Fruit fly (Drosophila melanogaster) whole organism, prepupa: Measurements from ENCODE around the gene nenya.

ENCODE experiments used
- CG11902 ChIP-seq: fragments of 200-800 bp; sonication (Bioruptor generic); optimal IDR thresholded peaks from 3 replicates; lab custom pipeline; 2016; ENCODE audit warnings: missing biosample characterization, missing genetic modification characterization
- CG15336 ChIP-seq: fragments of 200-800 bp; sonication (Bioruptor generic); IDR thresholded peaks from 2 replicates; pipeline ENCODE4 v1.3.6; 2022; ENCODE audit warnings: missing biosample characterization, missing genetic modification characterization
- CG1621 ChIP-seq: fragments of 200-800 bp; sonication (Bioruptor generic); optimal IDR thresholded peaks from 3 replicates; lab custom pipeline; 2018; ENCODE audit warnings: missing biosample characterization, mild to moderate bottlenecking, missing genetic modification characterization
- CG31627 ChIP-seq: fragments of 200-800 bp; sonication (Bioruptor generic); optimal IDR thresholded peaks from 3 replicates; lab custom pipeline; 2016; ENCODE audit warnings: missing biosample characterization, missing genetic modification characterization
- CG32006 ChIP-seq: fragments of 200-800 bp; sonication (Bioruptor generic); optimal IDR thresholded peaks from 3 replicates; lab custom pipeline; 2017; ENCODE audit warnings: missing biosample characterization, mild to moderate bottlenecking, missing genetic modification characterization
- CG34406 ChIP-seq: fragments of 200-800 bp; sonication (Bioruptor generic); optimal IDR thresholded peaks from 3 replicates; lab custom pipeline; 2016; ENCODE audit warnings: missing biosample characterization, missing genetic modification characterization
- CG3919 ChIP-seq: fragments of 200-800 bp; sonication (Bioruptor generic); optimal IDR thresholded peaks from 3 replicates; lab custom pipeline; 2016; ENCODE audit warnings: missing biosample characterization, missing genetic modification characterization
- CG4318 ChIP-seq: fragments of 200-800 bp; sonication (Bioruptor generic); optimal IDR thresholded peaks from 3 replicates; lab custom pipeline; 2017; ENCODE audit warnings: missing biosample characterization, mild to moderate bottlenecking, missing genetic modification characterization
- CG6854 ChIP-seq: fragments of 200-800 bp; sonication (Bioruptor generic); optimal IDR thresholded peaks from 2 replicates; lab custom pipeline; 2017; ENCODE audit warnings: missing biosample characterization, mild to moderate bottlenecking, missing genetic modification characterization
- CG7368 ChIP-seq: fragments of 200-800 bp; sonication (Bioruptor generic); optimal IDR thresholded peaks from 3 replicates; lab custom pipeline; 2016; ENCODE audit warnings: missing biosample characterization, missing genetic modification characterization
- CG8119 ChIP-seq: fragments of 200-800 bp; sonication (Bioruptor generic); IDR thresholded peaks from 3 replicates; pipeline ENCODE4 v1.3.6; 2022; ENCODE audit warnings: missing biosample characterization, missing genetic modification characterization
- CG8632 ChIP-seq: fragments of 200-800 bp; sonication (Bioruptor generic); optimal IDR thresholded peaks from 3 replicates; lab custom pipeline; 2016; ENCODE audit warnings: missing biosample characterization, missing genetic modification characterization
- CG9139 ChIP-seq: fragments of 200-800 bp; sonication (Bioruptor generic); optimal IDR thresholded peaks from 3 replicates; lab custom pipeline; 2017; ENCODE audit warnings: missing biosample characterization, mild to moderate bottlenecking, missing genetic modification characterization
- Eip78C ChIP-seq: fragments of 200-800 bp; sonication (Bioruptor generic); peaks from one replicate; lab custom pipeline; 2016; ENCODE audit warnings: missing biosample characterization, missing genetic modification characterization
- Eip93F ChIP-seq: fragments of 200-800 bp; sonication (Bioruptor generic); optimal IDR thresholded peaks from 2 replicates; lab custom pipeline; 2016; ENCODE audit warnings: missing biosample characterization, mild to moderate bottlenecking, missing genetic modification characterization
- Ets21C ChIP-seq: fragments of 200-800 bp; sonication (Bioruptor generic); optimal IDR thresholded peaks from 3 replicates; lab custom pipeline; 2016; ENCODE audit warnings: missing biosample characterization, missing genetic modification characterization
- Ets96B ChIP-seq: fragments of 200-800 bp; optimal IDR thresholded peaks from 2 replicates; lab custom pipeline; 2019; ENCODE audit warnings: missing biosample characterization, mild to moderate bottlenecking, missing genetic modification characterization, moderate library complexity
- Gug ChIP-seq: fragments of 200-800 bp; sonication (Bioruptor generic); IDR thresholded peaks from 2 replicates; pipeline ENCODE4 v1.3.6; 2022; ENCODE audit warnings: missing biosample characterization, missing genetic modification characterization
- Hr38 ChIP-seq: sonication (Bioruptor generic); optimal IDR thresholded peaks from 2 replicates; lab custom pipeline; 2016; ENCODE audit warnings: missing biosample characterization, missing genetic modification characterization
- Hr39 ChIP-seq: fragments of 200-800 bp; sonication (Bioruptor generic); optimal IDR thresholded peaks from 2 replicates; lab custom pipeline; 2016; ENCODE audit warnings: missing biosample characterization, missing genetic modification characterization
- Hr4 ChIP-seq: fragments of 200-800 bp; sonication (Bioruptor generic); optimal IDR thresholded peaks from 3 replicates; lab custom pipeline; 2016; ENCODE audit warnings: missing biosample characterization, missing genetic modification characterization
- Lpt ChIP-seq: fragments of 200-800 bp; sonication (Bioruptor generic); optimal IDR thresholded peaks from 3 replicates; lab custom pipeline; 2016; ENCODE audit warnings: missing biosample characterization, missing genetic modification characterization
- Met ChIP-seq: fragments of 200-800 bp; sonication (Bioruptor generic); optimal IDR thresholded peaks from 3 replicates; lab custom pipeline; 2016; ENCODE audit warnings: missing biosample characterization, missing genetic modification characterization
- Smox ChIP-seq: fragments of 200-800 bp; sonication (Bioruptor generic); optimal IDR thresholded peaks from 3 replicates; lab custom pipeline; 2016; ENCODE audit warnings: missing biosample characterization, missing genetic modification characterization
- Sox102F ChIP-seq: fragments of 200-800 bp; sonication (Bioruptor generic); optimal IDR thresholded peaks from 2 replicates; lab custom pipeline; 2016; ENCODE audit warnings: missing biosample characterization, mild to moderate bottlenecking, missing genetic modification characterization
- Sox15 ChIP-seq: fragments of 200-800 bp; sonication (Bioruptor generic); optimal IDR thresholded peaks from 3 replicates; lab custom pipeline; 2016; ENCODE audit warnings: missing biosample characterization, missing genetic modification characterization
- achi ChIP-seq: fragments of 200-800 bp; sonication (Bioruptor generic); optimal IDR thresholded peaks from 3 replicates; lab custom pipeline; 2016; ENCODE audit warnings: missing biosample characterization, missing genetic modification characterization
- acj6 ChIP-seq: fragments of 200-800 bp; sonication (Bioruptor generic); optimal IDR thresholded peaks from 3 replicates; lab custom pipeline; 2016; ENCODE audit warnings: missing biosample characterization, missing genetic modification characterization
- cyc ChIP-seq: fragments of 200-800 bp; sonication (Bioruptor generic); optimal IDR thresholded peaks from 3 replicates; lab custom pipeline; 2016; ENCODE audit warnings: missing biosample characterization, missing genetic modification characterization
- dac ChIP-seq: fragments of 200-800 bp; sonication (Bioruptor generic); optimal IDR thresholded peaks from 2 replicates; lab custom pipeline; 2017; ENCODE audit warnings: missing biosample characterization, mild to moderate bottlenecking, missing genetic modification characterization
- eg ChIP-seq: fragments of 200-800 bp; sonication (Bioruptor generic); IDR thresholded peaks from 3 replicates; pipeline ENCODE4 v1.3.6; 2022; ENCODE audit warnings: missing biosample characterization, missing genetic modification characterization
- esn ChIP-seq: fragments of 200-800 bp; sonication (Bioruptor generic); optimal IDR thresholded peaks from 2 replicates; lab custom pipeline; 2016; ENCODE audit warnings: missing biosample characterization, mild to moderate bottlenecking, missing genetic modification characterization, moderate library complexity
- fkh ChIP-seq: fragments of 200-800 bp; sonication (Bioruptor generic); optimal IDR thresholded peaks from 3 replicates; lab custom pipeline; 2017; ENCODE audit warnings: missing biosample characterization, mild to moderate bottlenecking, missing genetic modification characterization, moderate library complexity
- net ChIP-seq: fragments of 200-800 bp; sonication (Bioruptor generic); optimal IDR thresholded peaks from 3 replicates; lab custom pipeline; 2016; ENCODE audit warnings: missing biosample characterization, missing genetic modification characterization
- pdm3 ChIP-seq: fragments of 200-800 bp; sonication (Bioruptor generic); optimal IDR thresholded peaks from 3 replicates; lab custom pipeline; 2016; ENCODE audit warnings: missing biosample characterization, missing genetic modification characterization
- salr ChIP-seq, 2 experiments: fragments of 200-800 bp; sonication (Bioruptor generic); optimal IDR thresholded peaks; 3 replicates each; lab custom pipeline; 2016 to 2018; ENCODE audit warnings: missing biosample characterization in 2 of 2, missing genetic modification characterization in 2 of 2, mild to moderate bottlenecking in 1 of 2
- svp ChIP-seq: fragments of 200-800 bp; sonication (Bioruptor generic); peaks from one replicate; lab custom pipeline; 2016; ENCODE audit warnings: missing biosample characterization, missing genetic modification characterization
- topi ChIP-seq: fragments of 200-800 bp; sonication (Bioruptor generic); optimal IDR thresholded peaks from 3 replicates; lab custom pipeline; 2016; ENCODE audit warnings: missing biosample characterization, missing genetic modification characterization
- vri ChIP-seq: fragments of 200-800 bp; sonication (Bioruptor generic); optimal IDR thresholded peaks from 3 replicates; lab custom pipeline; 2016; ENCODE audit warnings: missing biosample characterization, mild to moderate bottlenecking, missing genetic modification characterization

nenya gene

DNA sequence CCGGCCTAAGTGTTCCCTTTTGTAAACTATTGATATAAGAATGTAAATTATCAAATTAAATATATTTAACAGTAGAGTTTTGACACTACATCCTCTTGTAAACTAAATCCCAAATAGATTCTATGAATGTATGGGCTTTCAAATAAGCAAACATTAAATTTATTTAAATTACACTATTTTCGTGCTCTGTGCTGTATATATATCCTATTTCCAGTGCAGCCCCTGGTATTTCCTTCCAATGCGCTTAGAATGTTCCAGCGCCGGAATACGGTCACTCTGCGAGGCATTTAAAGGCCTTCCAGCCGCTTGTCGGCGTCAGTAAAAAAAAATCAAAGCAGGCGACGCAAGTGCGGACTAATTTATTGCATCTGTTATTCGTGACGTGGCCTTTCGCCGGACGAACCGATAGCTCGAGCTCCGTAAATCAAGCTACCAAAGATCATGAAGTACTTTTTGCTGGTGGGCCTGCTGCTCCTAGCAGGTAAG, 20.5 kb upstream of the nenya start, which contains the start of gene Gp93 (continued):
- peak; percentile 51; the same call in 1 of the 2 replicates for TF ChIP-seq CG15336 (GFP tag; lab: Robert Waterston, UW)
- TF ChIP-seq svp (GFP tag; lab: Kevin White, UChicago), result peak; percentile 79
- TF ChIP-seq CG8119 (GFP tag; lab: Robert Waterston, UW), result peak; percentile 64; the same call in 2 of the 3 replicates
- TF ChIP-seq esn (GFP tag; lab: Kevin White, UChicago), result peak; percentile 74
- peak; percentile 16 for TF ChIP-seq Lpt (GFP tag; lab: Kevin White, UChicago)
- no peak for TF ChIP-seq CG7368 (GFP tag; lab: Kevin White, UChicago)
- TF ChIP-seq achi (GFP tag; lab: Kevin White, UChicago), result no peak
- no peak for TF ChIP-seq Ets21C (GFP tag; lab: Kevin White, UChicago)
- no peak for TF ChIP-seq Sox102F (GFP tag; lab: Kevin White, UChicago)
- no peak for TF ChIP-seq Hr38 (GFP tag; lab: Kevin White, UChicago)
- TF ChIP-seq CG9139 (GFP tag; lab: Kevin White, UChicago), result no peak
- no peak for TF ChIP-seq Hr4 (GFP tag; lab: Kevin White, UChicago)
- no peak for TF ChIP-seq CG1621 (tag; lab: Kevin White, UChicago)
- peak; percentile 65 for TF ChIP-seq CG32006 (GFP tag; lab: Kevin White, UChicago)
- TF ChIP-seq Ets96B (tag; lab: Kevin White, UChicago), result peak; percentile 51
- no peak for TF ChIP-seq pdm3

DNA sequence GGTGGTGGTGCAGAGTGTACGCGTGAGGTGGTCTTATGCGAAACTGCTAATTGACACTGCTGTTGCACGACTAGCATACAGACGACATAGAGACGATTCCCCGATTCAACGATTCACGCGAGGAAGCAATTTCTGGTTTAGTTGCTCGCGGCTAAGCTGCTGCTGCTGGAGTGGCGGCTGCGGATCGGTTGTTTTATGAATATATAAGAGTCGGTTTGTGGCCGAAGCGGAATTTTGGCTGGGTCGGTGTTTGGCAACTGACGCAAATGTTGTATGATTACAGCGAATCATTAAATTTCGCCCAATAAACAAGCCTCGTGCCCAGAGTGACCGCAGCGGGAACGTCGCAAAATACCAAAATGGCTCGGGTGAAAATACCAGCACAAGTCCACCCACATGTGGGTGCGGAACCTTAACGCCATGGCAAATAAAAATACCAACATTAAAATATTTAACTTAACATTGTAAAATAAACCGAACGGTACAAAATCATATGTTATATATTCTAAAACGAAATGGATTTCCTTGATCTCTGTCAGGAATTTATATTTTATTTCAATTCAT, 19.8 kb upstream of the nenya start, which contains the start of gene mfrn:
TSS of gene mfrn (minus strand) at position 340 of the 564 bp plus-strand sequence.
- no peak for TF ChIP-seq Met
- no peak for TF ChIP-seq CG9139 (GFP tag; lab: Kevin White, UChicago)
- TF ChIP-seq CG34406 (GFP tag; lab: Kevin White, UChicago), result no peak
- TF ChIP-seq esn (GFP tag; lab: Kevin White, UChicago), result no peak
- TF ChIP-seq dac (GFP tag; lab: Kevin White, UChicago), result no peak
- no peak for TF ChIP-seq CG7368 (GFP tag; lab: Kevin White, UChicago)
- no peak for TF ChIP-seq net (GFP tag; lab: Kevin White, UChicago)
- TF ChIP-seq CG6854, result peak; percentile 7

DNA sequence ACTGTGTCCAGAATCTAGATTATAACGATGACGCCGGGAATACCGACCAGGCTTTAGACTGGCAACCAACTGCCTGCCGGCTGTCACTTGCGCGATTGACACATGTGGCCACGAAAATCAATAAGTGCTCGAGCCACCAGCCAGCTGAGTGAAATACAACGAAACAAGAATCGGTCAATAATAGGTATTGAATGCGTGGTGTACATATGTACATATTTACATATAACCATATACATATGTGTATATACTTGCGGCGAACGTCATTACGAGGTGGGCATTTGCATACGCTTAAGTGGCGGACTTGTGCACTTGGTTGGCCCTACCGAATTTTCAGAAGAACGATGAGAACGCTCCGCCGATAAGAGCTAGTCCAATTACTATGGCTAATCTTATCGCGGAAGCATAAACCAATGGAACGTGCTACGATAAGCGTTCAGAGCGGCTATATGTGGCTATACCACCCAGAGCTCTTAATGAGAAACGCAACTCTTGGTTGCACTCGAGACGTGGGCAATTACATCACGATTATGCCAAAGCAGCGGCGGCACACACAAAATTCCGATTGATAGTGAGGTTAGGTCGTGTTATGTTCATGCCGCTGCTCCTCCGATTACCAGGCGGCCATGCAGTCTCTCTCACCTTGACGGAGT, 18.7 kb upstream of the nenya start:
- TF ChIP-seq Eip78C (peak; percentile 33), Smox (no peak), fkh (GFP tag; lab: Kevin White, UChicago) (peak; percentile 85), CG3919 (GFP tag; lab: Kevin White, UChicago) (no peak), Sox102F (GFP tag; lab: Kevin White, UChicago) (no peak), Ets21C (GFP tag; lab: Kevin White, UChicago) (no peak), CG4318 (GFP tag; lab: Kevin White, UChicago) (no peak), salr (GFP tag; optimal IDR thresholded peaks at IDR 0.05; lab: Kevin White, UChicago) (no peak), CG11902 (no peak), vri (GFP tag; lab: Kevin White, UChicago) (peak; percentile 75)
- TF ChIP-seq, all 60 proteins: peak for 3

DNA sequence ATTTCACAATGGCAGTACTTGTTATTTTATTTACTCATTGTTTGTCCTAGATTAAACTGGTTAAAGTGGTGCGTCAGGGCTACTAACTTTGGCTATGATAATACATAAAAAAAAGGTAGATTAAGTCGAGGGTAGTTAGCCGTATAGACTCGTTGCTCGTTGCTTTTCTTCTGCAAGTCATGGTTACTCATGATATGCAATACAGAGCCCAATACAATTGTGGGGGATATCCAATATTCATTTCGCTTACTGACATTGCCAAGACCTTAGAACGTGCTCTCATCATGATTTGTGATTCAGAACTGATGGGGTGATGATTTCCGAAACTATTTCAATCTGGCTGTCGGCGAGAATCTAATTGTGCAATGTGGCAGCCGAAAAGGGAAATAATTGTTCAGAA, 17.4 kb upstream of the nenya start:
- TF ChIP-seq Smox (no peak), Eip78C (peak; percentile 49)

DNA sequence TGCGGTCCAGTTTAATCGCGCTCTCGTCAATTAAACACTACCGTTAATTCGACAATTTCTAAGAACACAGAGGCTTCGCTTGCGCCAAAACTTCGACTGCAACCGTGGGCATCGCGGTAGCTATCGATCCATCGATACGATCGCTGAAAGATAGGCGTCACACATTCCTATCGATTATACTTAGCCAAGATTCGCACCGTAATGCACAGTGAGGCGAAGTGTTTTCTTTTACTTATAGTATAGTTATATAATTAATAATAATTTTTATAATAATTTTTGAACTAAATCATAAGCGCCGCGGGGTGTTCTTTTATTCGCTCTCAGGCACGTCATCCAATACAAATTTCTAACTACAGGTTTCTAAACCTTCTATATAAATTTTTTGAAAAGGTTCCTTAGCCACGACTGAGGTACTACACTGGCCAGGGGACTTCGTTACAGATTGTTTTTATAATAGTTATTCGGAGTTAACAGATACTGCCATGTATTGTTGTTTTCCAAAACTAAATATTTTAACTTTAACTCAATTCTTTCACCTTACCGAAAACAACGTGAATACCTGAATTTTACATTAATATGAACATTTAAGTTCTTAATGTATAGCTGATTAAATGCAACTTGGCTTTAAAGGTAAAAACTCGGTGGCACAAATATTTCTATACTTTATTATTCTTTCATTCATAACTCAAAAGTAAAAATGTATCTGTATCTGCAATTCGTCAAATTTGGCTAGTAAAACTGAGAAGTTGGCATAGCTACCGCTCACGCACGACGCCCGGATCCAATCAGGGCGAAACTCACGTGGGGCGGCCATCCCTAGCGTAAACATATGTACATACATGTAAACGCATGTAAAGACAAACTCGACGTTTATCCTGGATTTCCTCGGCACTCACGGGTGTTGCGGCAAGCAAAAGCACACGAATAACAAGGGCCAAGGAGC, 10.0 kb upstream of the nenya start, which contains the start of the genes NSD and BOD1:
TSS of gene NSD (minus strand) at position 102 of the 943 bp plus-strand sequence.
TSS of gene BOD1 (plus strand) at position 494 of the 943 bp plus-strand sequence.
- TF ChIP-seq cyc, result no peak
- no peak for TF ChIP-seq vri (GFP tag; lab: Kevin White, UChicago)
- TF ChIP-seq Gug, result peak; percentile 28; the same call in 1 of the 2 replicates
- TF ChIP-seq Hr4 (GFP tag; lab: Kevin White, UChicago), result no peak
- TF ChIP-seq CG11902, result peak; percentile 17
- peak; percentile 58; the same call in 2 of the 3 replicates for TF ChIP-seq eg
- TF ChIP-seq acj6 (GFP tag; lab: Kevin White, UChicago), result no peak
- peak; percentile 81 for TF ChIP-seq svp (GFP tag; lab: Kevin White, UChicago)
- peak; percentile 29 for TF ChIP-seq Sox15
- TF ChIP-seq CG8632 (GFP tag; lab: Kevin White, UChicago), result no peak
- peak; percentile 3 for TF ChIP-seq Hr39
- TF ChIP-seq CG31627, result peak; percentile 22
- no peak for TF ChIP-seq CG4318 (GFP tag; lab: Kevin White, UChicago)
- no peak for TF ChIP-seq Smox
- TF ChIP-seq Eip93F (GFP tag; lab: Kevin White, UChicago), result peak; percentile 6
- TF ChIP-seq topi (GFP tag; lab: Kevin White, UChicago), result peak; percentile 37
